Fruit fly (Drosophila melanogaster): ENCODE data around the gene CG42718.

Gene CG42718

DNA sequence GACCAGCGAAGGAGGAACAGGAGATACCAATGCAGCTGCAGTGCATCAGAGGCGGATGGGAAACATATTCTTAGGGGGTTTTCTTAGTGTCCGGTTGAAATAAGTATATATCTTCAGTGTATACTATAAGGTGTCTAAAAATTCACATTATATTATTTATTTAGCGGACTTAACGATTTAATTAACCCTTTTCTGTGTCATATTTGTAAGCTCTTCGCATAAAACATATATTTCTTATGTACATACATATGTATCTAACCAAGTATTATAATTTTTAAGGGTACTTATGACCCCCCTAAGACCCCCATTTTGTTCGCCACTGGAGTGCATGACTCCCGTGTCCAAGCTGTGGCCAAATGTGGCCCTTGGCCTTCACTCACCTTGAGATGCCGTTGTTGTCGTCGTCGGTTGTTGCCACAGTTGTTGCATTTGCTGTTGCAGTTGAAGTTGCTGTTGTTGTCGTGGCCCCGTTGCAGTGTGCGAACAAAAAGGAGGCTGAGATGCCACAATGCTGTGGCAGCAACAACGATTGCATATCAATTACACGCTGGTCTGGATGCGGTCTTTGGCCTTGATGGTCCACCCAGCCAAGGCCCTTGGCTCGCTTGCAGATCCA, 40.2 kb upstream of the CG42718 start:
- no peak for TF ChIP-seq cnc (optimal IDR thresholded peaks at IDR 0.05)
- no peak for TF ChIP-seq CG7101 (tag; optimal IDR thresholded peaks at IDR 0.05)
- no peak for TF ChIP-seq CG5204 (GFP tag; optimal IDR thresholded peaks at IDR 0.05)
- TF ChIP-seq kay (GFP tag; ENCODE audit: borderline replicate concordance) = no peak
- no peak for TF ChIP-seq pad (GFP tag; optimal IDR thresholded peaks at IDR 0.05)
- no peak for TF ChIP-seq ovo (GFP tag; optimal IDR thresholded peaks at IDR 0.05)
- no peak for TF ChIP-seq bab1 (GFP tag; optimal IDR thresholded peaks at IDR 0.05)
- no peak for TF ChIP-seq Mnt (GFP tag; optimal IDR thresholded peaks at IDR 0.05)
- no peak for TF ChIP-seq CG7045 (GFP tag; optimal IDR thresholded peaks at IDR 0.05)
- no peak for TF ChIP-seq tj (GFP tag; optimal IDR thresholded peaks at IDR 0.05)
- no peak for TF ChIP-seq CG1620 (GFP tag; optimal IDR thresholded peaks at IDR 0.05)
- TF ChIP-seq CG14711 (tag; optimal IDR thresholded peaks at IDR 0.05) = no peak
- no peak for TF ChIP-seq CG33017 (tag; optimal IDR thresholded peaks at IDR 0.05)
- TF ChIP-seq CG12768 (GFP tag; optimal IDR thresholded peaks at IDR 0.05) = no peak
- TF ChIP-seq toe (GFP tag; optimal IDR thresholded peaks at IDR 0.05) = no peak
- TF ChIP-seq Clk (GFP tag; optimal IDR thresholded peaks at IDR 0.05) = no peak
- TF ChIP-seq Crg-1 (GFP tag; optimal IDR thresholded peaks at IDR 0.05) = no peak
- no peak for TF ChIP-seq cic (GFP tag; optimal IDR thresholded peaks at IDR 0.05)

DNA sequence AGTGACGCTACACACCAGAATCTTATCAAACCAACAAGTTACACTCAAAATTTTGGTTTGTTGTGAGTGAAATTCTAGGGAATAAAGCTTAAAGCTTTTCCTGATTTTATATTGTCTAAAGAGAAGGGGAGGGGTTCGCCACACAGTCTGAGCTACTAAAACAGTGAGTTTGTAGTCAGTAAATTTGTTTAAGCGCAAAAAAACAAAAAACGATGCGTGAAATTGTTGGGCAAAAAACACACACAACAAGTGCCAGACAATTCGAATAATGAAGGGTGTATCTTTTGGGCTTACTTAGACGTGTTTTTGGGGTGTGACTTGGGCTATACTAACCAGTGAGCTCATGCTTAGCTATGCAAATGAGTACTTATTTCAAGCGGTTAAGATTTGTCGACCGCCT, 38.7 kb upstream of the CG42718 start:
- TF ChIP-seq bab1 (GFP tag; optimal IDR thresholded peaks at IDR 0.05) = no peak
- no peak for TF ChIP-seq CG11617 (GFP tag; optimal IDR thresholded peaks at IDR 0.05)
- no peak for TF ChIP-seq CG33017 (tag; optimal IDR thresholded peaks at IDR 0.05)
- no peak for TF ChIP-seq ovo (GFP tag; optimal IDR thresholded peaks at IDR 0.05)
- TF ChIP-seq CG5204 (GFP tag; optimal IDR thresholded peaks at IDR 0.05) = no peak
- TF ChIP-seq CG14711 (tag; optimal IDR thresholded peaks at IDR 0.05) = no peak
- peak; percentile 92 for TF ChIP-seq kay (GFP tag; ENCODE audit: borderline replicate concordance)
- TF ChIP-seq Crg-1 (GFP tag; optimal IDR thresholded peaks at IDR 0.05) = no peak
- TF ChIP-seq Hr96 (GFP tag; optimal IDR thresholded peaks at IDR 0.05) = no peak
- TF ChIP-seq CG1620 (GFP tag; optimal IDR thresholded peaks at IDR 0.05) = no peak
- TF ChIP-seq tj (GFP tag; optimal IDR thresholded peaks at IDR 0.05) = no peak
- no peak for TF ChIP-seq Clk (GFP tag; optimal IDR thresholded peaks at IDR 0.05)
- peak; percentile 39 for TF ChIP-seq CG12768 (GFP tag; optimal IDR thresholded peaks at IDR 0.05)
- TF ChIP-seq Mnt (GFP tag; optimal IDR thresholded peaks at IDR 0.05) = no peak
- TF ChIP-seq CG7101 (tag; optimal IDR thresholded peaks at IDR 0.05) = no peak
- TF ChIP-seq cnc (optimal IDR thresholded peaks at IDR 0.05) = no peak
- TF ChIP-seq cic (GFP tag; optimal IDR thresholded peaks at IDR 0.05) = no peak
- TF ChIP-seq toe (GFP tag; optimal IDR thresholded peaks at IDR 0.05) = no peak

DNA sequence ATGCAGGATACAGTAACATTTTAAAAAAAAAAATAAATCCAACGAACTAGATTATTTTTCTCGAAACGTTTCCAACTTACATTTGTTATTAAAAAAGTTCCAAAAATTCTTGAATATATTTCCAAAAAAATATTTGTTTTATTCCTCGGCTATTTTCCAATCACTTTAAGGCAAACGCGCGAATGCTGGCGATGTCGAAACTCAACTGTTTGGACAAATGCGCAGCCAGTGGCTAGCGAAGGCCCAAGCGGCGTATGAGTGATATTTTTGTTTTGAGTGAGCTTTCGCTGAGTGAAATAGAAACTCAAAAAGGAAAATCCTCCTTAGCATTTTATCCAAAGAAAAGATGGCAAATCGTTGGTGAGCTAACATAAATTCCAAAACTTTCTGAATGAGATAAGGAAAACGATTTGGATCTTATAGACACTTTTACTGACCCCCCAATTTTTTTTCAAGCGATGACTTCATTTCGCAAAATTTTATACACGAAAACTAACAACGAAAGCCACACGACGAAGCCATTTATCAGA, 38.2 kb upstream of the CG42718 start, which contains the start of gene ringer:
Gene ringer (minus strand): TSS at position 210 of the 530 bp plus-strand sequence.
- TF ChIP-seq ovo (GFP tag; optimal IDR thresholded peaks at IDR 0.05) = no peak
- peak; percentile 43 for TF ChIP-seq CG33017 (tag; optimal IDR thresholded peaks at IDR 0.05)
- no peak for TF ChIP-seq CG7101 (tag; optimal IDR thresholded peaks at IDR 0.05)

DNA sequence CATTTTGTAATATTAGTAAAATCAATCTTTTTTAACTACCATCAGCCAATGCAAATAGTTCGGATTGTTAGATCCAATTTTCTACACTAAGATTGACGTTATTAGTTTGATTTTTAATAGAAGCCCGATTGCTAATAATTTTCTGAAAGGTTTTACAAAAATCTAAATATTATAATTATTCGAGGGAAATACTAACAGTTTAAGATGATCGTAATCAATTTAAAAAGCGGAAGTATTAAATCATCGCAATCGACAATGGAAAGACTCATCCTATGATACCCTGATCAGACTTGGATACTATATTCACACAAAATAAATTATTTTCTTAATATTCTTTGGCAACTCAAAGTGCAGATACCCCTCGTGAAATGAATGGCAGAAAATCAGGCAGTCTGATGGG, 36.8 kb upstream of the CG42718 start:
- TF ChIP-seq CG11617 (GFP tag; optimal IDR thresholded peaks at IDR 0.05) (no peak), Crg-1 (GFP tag; optimal IDR thresholded peaks at IDR 0.05) (no peak), toe (GFP tag; optimal IDR thresholded peaks at IDR 0.05) (no peak), CG14711 (tag; optimal IDR thresholded peaks at IDR 0.05) (no peak), Clk (GFP tag; optimal IDR thresholded peaks at IDR 0.05) (no peak), CG12768 (GFP tag; optimal IDR thresholded peaks at IDR 0.05) (no peak), CG7101 (tag; optimal IDR thresholded peaks at IDR 0.05) (no peak), bab1 (GFP tag; optimal IDR thresholded peaks at IDR 0.05) (no peak), CG1620 (GFP tag; optimal IDR thresholded peaks at IDR 0.05) (no peak), cnc (optimal IDR thresholded peaks at IDR 0.05) (no peak), pad (GFP tag; optimal IDR thresholded peaks at IDR 0.05) (no peak), CG5204 (GFP tag; optimal IDR thresholded peaks at IDR 0.05) (no peak), CG33017 (tag; optimal IDR thresholded peaks at IDR 0.05) (no peak), cic (GFP tag; optimal IDR thresholded peaks at IDR 0.05) (no peak), Hr96 (GFP tag; optimal IDR thresholded peaks at IDR 0.05) (no peak), kay (GFP tag; ENCODE audit: borderline replicate concordance) (no peak)

DNA sequence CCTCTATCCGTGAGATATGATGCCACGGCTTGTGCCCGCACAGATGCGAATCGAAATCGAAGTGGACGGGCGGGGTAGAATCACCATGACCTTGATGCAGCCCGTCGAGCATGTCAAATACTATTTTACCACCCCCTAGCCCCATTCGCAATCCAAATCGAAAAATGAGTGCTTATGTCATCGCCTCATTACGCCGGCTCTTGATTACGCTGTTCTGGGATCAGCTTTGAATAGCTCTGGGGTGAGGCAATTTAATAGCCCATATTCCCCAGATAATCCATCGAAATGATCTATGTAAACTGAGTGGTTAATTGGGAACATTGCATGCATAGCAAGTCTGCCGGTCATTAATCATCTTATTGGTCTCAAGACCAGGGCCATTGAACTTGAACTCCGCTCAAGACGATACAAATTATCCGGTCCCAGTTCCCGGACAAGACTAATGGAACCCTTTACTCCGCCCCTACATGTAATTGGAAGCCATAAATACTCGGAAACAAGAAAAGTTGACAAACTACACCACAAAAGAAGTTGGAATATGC, 36.2 kb upstream of the CG42718 start:
- no peak for TF ChIP-seq CG7101 (tag; optimal IDR thresholded peaks at IDR 0.05)
- TF ChIP-seq CG5204 (GFP tag; optimal IDR thresholded peaks at IDR 0.05) = no peak
- no peak for TF ChIP-seq cnc (optimal IDR thresholded peaks at IDR 0.05)
- no peak for TF ChIP-seq toe (GFP tag; optimal IDR thresholded peaks at IDR 0.05)
- no peak for TF ChIP-seq tj (GFP tag; optimal IDR thresholded peaks at IDR 0.05)
- no peak for TF ChIP-seq bab1 (GFP tag; optimal IDR thresholded peaks at IDR 0.05)
- no peak for TF ChIP-seq pad (GFP tag; optimal IDR thresholded peaks at IDR 0.05)
- no peak for TF ChIP-seq CG14711 (tag; optimal IDR thresholded peaks at IDR 0.05)
- no peak for TF ChIP-seq cic (GFP tag; optimal IDR thresholded peaks at IDR 0.05)
- no peak for TF ChIP-seq CG7045 (GFP tag; optimal IDR thresholded peaks at IDR 0.05)
- TF ChIP-seq Clk (GFP tag; optimal IDR thresholded peaks at IDR 0.05) = no peak

DNA sequence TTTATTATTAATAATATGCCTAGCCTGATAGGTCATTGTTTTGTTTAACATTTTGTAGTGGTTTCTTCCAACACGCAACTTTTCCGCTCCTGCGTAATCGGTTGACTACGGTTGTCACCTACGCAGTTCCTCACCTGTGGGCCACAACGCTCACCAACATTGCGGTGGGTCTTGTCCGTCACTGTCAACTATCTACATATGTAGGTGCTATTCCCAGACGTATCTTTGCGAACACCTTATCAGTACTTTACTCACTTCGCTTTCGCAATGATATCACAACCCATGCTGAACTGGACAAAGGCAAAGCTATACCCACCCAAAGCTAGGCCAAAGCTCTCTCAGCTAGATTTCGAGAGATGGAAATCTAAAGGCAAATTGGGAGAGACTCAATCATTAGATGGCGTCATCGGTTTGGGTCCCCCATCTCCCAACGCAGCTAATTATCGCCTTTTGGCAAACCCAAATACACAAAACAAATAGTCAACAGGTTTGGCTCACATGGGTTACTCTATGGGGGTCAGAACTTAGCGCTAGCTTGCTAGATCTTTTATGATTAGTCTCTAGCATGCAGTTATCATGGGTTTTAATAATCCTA, 35.2 kb upstream of the CG42718 start:
- peak; percentile 13 for TF ChIP-seq CG7101 (tag; optimal IDR thresholded peaks at IDR 0.05)
- TF ChIP-seq CG33017 (tag; optimal IDR thresholded peaks at IDR 0.05) = peak; percentile 7
- TF ChIP-seq kay (GFP tag; ENCODE audit: borderline replicate concordance) = peak; percentile 88
- TF ChIP-seq tj (GFP tag; optimal IDR thresholded peaks at IDR 0.05) = no peak
- no peak for TF ChIP-seq toe (GFP tag; optimal IDR thresholded peaks at IDR 0.05)
- TF ChIP-seq CG12768 (GFP tag; optimal IDR thresholded peaks at IDR 0.05) = peak; percentile 18
- no peak for TF ChIP-seq pad (GFP tag; optimal IDR thresholded peaks at IDR 0.05)
- no peak for TF ChIP-seq ovo (GFP tag; optimal IDR thresholded peaks at IDR 0.05)
- TF ChIP-seq Mnt (GFP tag; optimal IDR thresholded peaks at IDR 0.05) = peak; percentile 14

All from whole organism, adult.